Fruit fly (Drosophila melanogaster) whole organism, embryonic: ENCODE results near the gene CG34409.

Source experiments
- Adf1 ChIP-seq: fragments of 200-800 bp; sonication (Bioruptor generic); IDR thresholded peaks from 2 replicates; pipeline ENCODE4 v1.3.6; 2022; ENCODE audit warnings: missing biosample characterization, missing genetic modification characterization
- Atf3 ChIP-seq: fragments of 200-800 bp; sonication (Bioruptor generic); optimal IDR thresholded peaks from 3 replicates; lab custom pipeline; 2016; ENCODE audit warnings: missing biosample characterization, missing genetic modification characterization
- Atf6 ChIP-seq: fragments of 200-800 bp; sonication (Bioruptor generic); IDR thresholded peaks from 2 replicates; pipeline ENCODE4 v1.3.6; 2022; ENCODE audit warnings: missing biosample characterization, missing genetic modification characterization
- CG10321 ChIP-seq: fragments of 200-800 bp; sonication (Bioruptor generic); IDR thresholded peaks from 2 replicates; pipeline ENCODE4 v1.3.6; 2022; ENCODE audit warnings: missing biosample characterization, missing genetic modification characterization
- CG12942 ChIP-seq: fragments of 200-800 bp; sonication (Bioruptor generic); optimal IDR thresholded peaks from 3 replicates; lab custom pipeline; 2016; ENCODE audit warnings: missing biosample characterization, missing genetic modification characterization
- CG17568 ChIP-seq: fragments of 200-800 bp; sonication (Bioruptor generic); optimal IDR thresholded peaks from 2 replicates; lab custom pipeline; 2018; ENCODE audit warnings: missing biosample characterization, mild to moderate bottlenecking, missing genetic modification characterization, moderate library complexity
- CG18011 ChIP-seq: fragments of 200-800 bp; sonication (Bioruptor generic); optimal IDR thresholded peaks from 2 replicates; lab custom pipeline; 2017; ENCODE audit warnings: missing biosample characterization, missing genetic modification characterization, mild to moderate bottlenecking, moderate library complexity, missing genotype
- CG1832 ChIP-seq: fragments of 200-800 bp; sonication (Bioruptor generic); optimal IDR thresholded peaks from 2 replicates; lab custom pipeline; 2017; ENCODE audit warnings: missing biosample characterization, mild to moderate bottlenecking, missing genetic modification characterization, inconsistent platforms
- CG2199 ChIP-seq: fragments of 200-800 bp; sonication (Bioruptor generic); IDR thresholded peaks from 3 replicates; pipeline ENCODE4 v1.3.6; 2022; ENCODE audit warnings: missing biosample characterization, missing genetic modification characterization
- CG2889 ChIP-seq: fragments of 200-800 bp; sonication (Bioruptor generic); IDR thresholded peaks from 3 replicates; pipeline ENCODE4 v1.3.6; 2022; ENCODE audit warnings: missing biosample characterization, missing genetic modification characterization
- CG30403 ChIP-seq: fragments of 200-800 bp; sonication (Bioruptor generic); optimal IDR thresholded peaks from 3 replicates; lab custom pipeline; 2016; ENCODE audit warnings: missing biosample characterization, missing genetic modification characterization
- CG3065 ChIP-seq: fragments of 200-800 bp; sonication (Bioruptor generic); optimal IDR thresholded peaks from 2 replicates; lab custom pipeline; 2016; ENCODE audit warnings: missing biosample characterization, missing genetic modification characterization
- CG31224 ChIP-seq: fragments of 200-800 bp; sonication (Bioruptor generic); IDR thresholded peaks from 2 replicates; pipeline ENCODE4 v1.3.6; 2022; ENCODE audit warnings: missing biosample characterization, missing genetic modification characterization
- CG33213 ChIP-seq: fragments of 200-800 bp; sonication (Bioruptor generic); optimal IDR thresholded peaks from 3 replicates; lab custom pipeline; 2016; ENCODE audit warnings: missing biosample characterization, missing genetic modification characterization
- CG3726 ChIP-seq: fragments of 200-800 bp; sonication (Bioruptor generic); IDR thresholded peaks from 3 replicates; pipeline ENCODE4, ENCODE4 v1.3.6; 2022; ENCODE audit warnings: missing biosample characterization, missing genetic modification characterization
- CG4404 ChIP-seq: fragments of 200-800 bp; sonication (Bioruptor generic); IDR thresholded peaks from 2 replicates; pipeline ENCODE4 v1.3.6; 2022; ENCODE audit warnings: missing biosample characterization, missing genetic modification characterization
- CG5245 ChIP-seq: fragments of 200-800 bp; sonication (Bioruptor generic); optimal IDR thresholded peaks from 3 replicates; lab custom pipeline; 2016; ENCODE audit warnings: missing biosample characterization, missing genetic modification characterization
- CG6254 ChIP-seq: fragments of 200-800 bp; sonication (Bioruptor generic); optimal IDR thresholded peaks from 3 replicates; lab custom pipeline; 2017; ENCODE audit warnings: mild to moderate bottlenecking, missing biosample characterization, missing genetic modification reagents, missing genetic modification characterization
- CG6683 ChIP-seq: fragments of 200-800 bp; sonication (Bioruptor generic); optimal IDR thresholded peaks from 2 replicates; lab custom pipeline; 2017; ENCODE audit warnings: missing biosample characterization, mild to moderate bottlenecking, missing genetic modification characterization, missing genetic modification reagents
- CG6813 ChIP-seq: fragments of 200-800 bp; sonication (Bioruptor generic); optimal IDR thresholded peaks from 2 replicates; lab custom pipeline; 2017; ENCODE audit warnings: missing biosample characterization, missing genetic modification characterization, mild to moderate bottlenecking, moderate library complexity, missing genetic modification reagents
- CG7786 ChIP-seq: fragments of 200-800 bp; sonication (Bioruptor generic); optimal IDR thresholded peaks from 2 replicates; lab custom pipeline; 2016; ENCODE audit warnings: missing biosample characterization, missing genetic modification characterization
- CG7839 ChIP-seq: fragments of 200-800 bp; sonication (Bioruptor generic); optimal IDR thresholded peaks from 3 replicates; lab custom pipeline; 2018; ENCODE audit warnings: missing biosample characterization, mild to moderate bottlenecking, missing genetic modification characterization, moderate library complexity
- CG8290 ChIP-seq, 3 experiments: fragments of 200-800 bp; sonication (Bioruptor generic); optimal IDR thresholded peaks; 2 replicates each; lab custom pipeline; 2016 to 2019; ENCODE audit warnings: missing biosample characterization in 3 of 3, missing genetic modification characterization in 3 of 3, mild to moderate bottlenecking in 2 of 3, moderate library complexity in 1 of 3
- CG8924 ChIP-seq: fragments of 200-800 bp; optimal IDR thresholded peaks from 3 replicates; lab custom pipeline; 2019; ENCODE audit warnings: missing biosample characterization, mild to moderate bottlenecking, missing genetic modification characterization, moderate library complexity
- CG9817 ChIP-seq: fragments of 200-800 bp; sonication (Bioruptor generic); optimal IDR thresholded peaks from 2 replicates; lab custom pipeline; 2018; ENCODE audit warnings: missing biosample characterization, mild to moderate bottlenecking, missing genetic modification characterization, moderate library complexity
- Drgx ChIP-seq: fragments of 200-800 bp; sonication (Bioruptor generic); IDR thresholded peaks from 2 replicates; pipeline ENCODE4 v1.3.6; 2022; ENCODE audit warnings: missing biosample characterization, missing genetic modification characterization
- Fer1 ChIP-seq: fragments of 200-800 bp; sonication (Bioruptor generic); optimal IDR thresholded peaks from 2 replicates; lab custom pipeline; 2017; ENCODE audit warnings: missing biosample characterization, mild to moderate bottlenecking, missing genetic modification characterization
- HLH4C ChIP-seq: fragments of 200-800 bp; sonication (Bioruptor generic); IDR thresholded peaks from 3 replicates; pipeline ENCODE4 v1.3.6; 2022; ENCODE audit warnings: missing biosample characterization, missing genetic modification characterization; ENCODE audit not compliant: partially characterized antibody
- Hsf ChIP-seq: fragments of 200-800 bp; sonication (Bioruptor generic); optimal IDR thresholded peaks from 3 replicates; lab custom pipeline; 2016; ENCODE audit warnings: missing biosample characterization, missing genetic modification characterization
- Lpt ChIP-seq: fragments of >200 bp; optimal IDR thresholded peaks from 2 replicates; lab custom pipeline; 2018; ENCODE audit warnings: missing biosample characterization, missing genetic modification characterization
- Med ChIP-seq: fragments of 200-800 bp; sonication (Bioruptor generic); peaks from one replicate; lab custom pipeline; 2016; ENCODE audit warnings: missing biosample characterization, missing genetic modification characterization, mild to moderate bottlenecking, inconsistent platforms, moderate library complexity
- Nf-YA ChIP-seq: fragments of 200-800 bp; sonication (Bioruptor generic); IDR thresholded peaks from 2 replicates; pipeline ENCODE4 v1.3.6; 2022; ENCODE audit warnings: missing biosample characterization, missing genetic modification characterization
- Rfx ChIP-seq: fragments of 200-800 bp; sonication (Bioruptor generic); IDR thresholded peaks from 2 replicates; pipeline ENCODE4 v1.3.6; 2022; ENCODE audit warnings: missing biosample characterization, missing genetic modification characterization
- Scr ChIP-seq: fragments of 200-800 bp; sonication (Bioruptor generic); IDR thresholded peaks from 2 replicates; pipeline ENCODE4 v1.3.6; 2022; ENCODE audit warnings: missing biosample characterization, missing genetic modification characterization; ENCODE audit not compliant: partially characterized antibody
- Sox100B ChIP-seq: fragments of 200-800 bp; sonication (Bioruptor generic); optimal IDR thresholded peaks from 3 replicates; lab custom pipeline; 2018; ENCODE audit warnings: missing biosample characterization, mild to moderate bottlenecking, missing genetic modification characterization
- chm ChIP-seq: fragments of 200-800 bp; sonication (Bioruptor generic); IDR thresholded peaks from 2 replicates; pipeline ENCODE4 v1.3.6; 2022; ENCODE audit warnings: missing biosample characterization, missing genetic modification characterization
- en ChIP-seq: fragments of 200-800 bp; sonication (Bioruptor generic); optimal IDR thresholded peaks from 2 replicates; lab custom pipeline; 2016; ENCODE audit warnings: missing biosample characterization, missing genetic modification characterization
- esg ChIP-seq: fragments of 200-800 bp; sonication (Bioruptor generic); conservative IDR thresholded peaks from 2 replicates; pipeline ENCODE4 v1.3.6; 2022; ENCODE audit warnings: missing biosample characterization, missing genetic modification characterization
- eve ChIP-seq, 2 experiments: fragments of >200 bp; optimal IDR thresholded peaks; 2 replicates each; lab custom pipeline; 2017; ENCODE audit warnings: missing biosample characterization in 2 of 2, missing genetic modification characterization in 2 of 2
- kni ChIP-seq: fragments of 200-800 bp; sonication (Bioruptor generic); optimal IDR thresholded peaks from 3 replicates; lab custom pipeline; 2017; ENCODE audit warnings: mild to moderate bottlenecking, missing biosample characterization, missing genetic modification reagents, missing genetic modification characterization
- lbe ChIP-seq: fragments of 200-800 bp; sonication (Bioruptor generic); optimal IDR thresholded peaks from 2 replicates; lab custom pipeline; 2016; ENCODE audit warnings: missing biosample characterization, mild to moderate bottlenecking, missing genetic modification characterization
- otp ChIP-seq: fragments of 200-800 bp; sonication (Bioruptor generic); IDR thresholded peaks from 3 replicates; pipeline ENCODE4, ENCODE4 v1.3.6; 2022; ENCODE audit warnings: missing biosample characterization, missing genetic modification characterization
- pho ChIP-seq: fragments of 200-800 bp; sonication (Bioruptor generic); optimal IDR thresholded peaks from 2 replicates; lab custom pipeline; 2016; ENCODE audit warnings: missing biosample characterization, missing genetic modification characterization
- scrt ChIP-seq: fragments of 200-800 bp; sonication (Bioruptor generic); optimal IDR thresholded peaks from 2 replicates; lab custom pipeline; 2018; ENCODE audit warnings: missing biosample characterization, mild to moderate bottlenecking, missing genetic modification characterization, moderate library complexity
- sisA ChIP-seq: fragments of 200-800 bp; sonication (Bioruptor generic); IDR thresholded peaks from 2 replicates; pipeline ENCODE4 v1.3.6; 2022; ENCODE audit warnings: missing biosample characterization, missing genetic modification characterization
- sqz ChIP-seq: fragments of 200-800 bp; sonication (Bioruptor generic); optimal IDR thresholded peaks from 3 replicates; lab custom pipeline; 2018; ENCODE audit warnings: missing biosample characterization, mild to moderate bottlenecking, missing genetic modification characterization
- tll ChIP-seq, 2 experiments: fragments of 200-800 bp in 1 of 2; fragments of >200 bp in 1 of 2; sonication (Bioruptor generic) in 1 of 2; optimal IDR thresholded peaks; 2 replicates each; lab custom pipeline; 2017 to 2019; ENCODE audit warnings: missing biosample characterization in 2 of 2, missing genetic modification characterization in 2 of 2, mild to moderate bottlenecking in 1 of 2, moderate library complexity in 1 of 2
- ttk ChIP-seq: fragments of 200-800 bp; sonication (Bioruptor generic); IDR thresholded peaks from 2 replicates; pipeline ENCODE4 v2.1.2; 2022; ENCODE audit warnings: missing biosample characterization, missing genetic modification characterization
- usp ChIP-seq: fragments of >200 bp; optimal IDR thresholded peaks from 2 replicates; lab custom pipeline; 2017; ENCODE audit warnings: missing biosample characterization, missing genetic modification characterization
- zfh2 ChIP-seq: fragments of 200-800 bp; sonication (Bioruptor generic); optimal IDR thresholded peaks from 2 replicates; lab custom pipeline; 2016; ENCODE audit warnings: missing biosample characterization, missing genetic modification characterization

CG34409 gene

DNA sequence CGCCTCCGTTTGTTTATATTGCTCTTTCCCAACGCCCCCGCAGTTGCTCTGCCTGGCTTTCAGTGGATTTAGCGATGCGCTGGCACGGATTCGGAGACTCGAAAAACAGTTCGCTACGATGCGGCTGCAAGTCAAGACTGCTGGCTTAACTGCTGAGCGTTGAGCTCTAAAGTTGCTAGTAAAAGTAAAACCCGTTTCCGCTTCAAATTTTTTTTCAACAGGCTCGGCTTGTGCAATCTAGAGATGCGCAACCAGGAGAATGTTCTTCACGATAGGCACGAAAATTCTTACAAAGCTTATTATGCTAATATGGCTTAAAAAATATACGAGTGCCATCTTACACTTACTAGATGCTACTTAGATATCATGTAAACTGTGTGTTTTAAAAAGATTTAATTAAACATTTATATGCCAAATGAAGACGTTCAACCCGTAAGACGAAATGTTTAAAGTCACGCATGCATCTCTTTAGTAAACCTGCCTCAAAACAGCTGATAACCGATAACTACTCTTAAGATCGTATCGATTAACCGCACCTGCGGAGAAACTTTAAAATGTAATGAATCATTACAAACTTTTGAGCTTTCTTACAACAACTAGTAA, 1.2 kb upstream of the CG34409 start, which contains the start of gene CG12948 (continued):
- TF ChIP-seq sisA (GFP tag; lab: Robert Waterston, UW), result no peak
- TF ChIP-seq Sox100B (GFP tag; lab: Kevin White, UChicago), result no peak
- peak; percentile 25 for TF ChIP-seq CG5245 (GFP tag; lab: Kevin White, UChicago)
- peak; percentile 72 for TF ChIP-seq CG30403
- TF ChIP-seq pho (GFP tag; lab: Kevin White, UChicago), result peak; percentile 40
- TF ChIP-seq CG18011, result peak; percentile 23
- TF ChIP-seq CG7839 (tag; lab: Kevin White, UChicago), result no peak
- no peak for TF ChIP-seq CG31224 (GFP tag; lab: Robert Waterston, UW)
- no peak for TF ChIP-seq CG1832 (GFP tag; lab: Kevin White, UChicago)
- TF ChIP-seq en (GFP tag; lab: Kevin White, UChicago), result no peak
- TF ChIP-seq CG8290 (GFP tag; optimal IDR thresholded peaks at IDR 0.05; lab: Kevin White, UChicago), result peak; percentile 8
- TF ChIP-seq CG8290 (tag; optimal IDR thresholded peaks at IDR 0.05; lab: Kevin White, UChicago), result no peak
- peak; percentile 26; the same call in 1 of the 2 replicates for TF ChIP-seq Adf1 (GFP tag; lab: Robert Waterston, UW)
- peak; percentile 54 for TF ChIP-seq kni
- TF ChIP-seq CG3726 (GFP tag; lab: Robert Waterston, UW), result no peak
- peak; percentile 63 for TF ChIP-seq Rfx
- TF ChIP-seq otp (GFP tag; lab: Robert Waterston, UW), result no peak
- peak; percentile 30 for TF ChIP-seq CG33213
- peak; percentile 64 for TF ChIP-seq lbe (GFP tag; lab: Kevin White, UChicago)
- TF ChIP-seq sqz (GFP tag; lab: Kevin White, UChicago), result peak; percentile 97
- TF ChIP-seq chm, result no peak
- TF ChIP-seq HLH4C (GFP tag; lab: Robert Waterston, UW), result peak; percentile 79
- no peak for TF ChIP-seq Atf3 (GFP tag; lab: Kevin White, UChicago)
- TF ChIP-seq usp (GFP tag; lab: Kevin White, UChicago), result no peak
- 0 out of 2 replicates have a peak, but pooled peaks have one; percentile 28 for TF ChIP-seq CG4404
- TF ChIP-seq Fer1 (GFP tag; lab: Kevin White, UChicago), result peak; percentile 57
- no peak for TF ChIP-seq Lpt (GFP tag; lab: Kevin White, UChicago)
- peak; percentile 54 for TF ChIP-seq Hsf
- TF ChIP-seq zfh2 (GFP tag; lab: Kevin White, UChicago), result peak; percentile 20
- no peak for TF ChIP-seq CG6683
- TF ChIP-seq CG2889 (GFP tag; lab: Robert Waterston, UW), result no peak
- no peak for TF ChIP-seq ttk
- TF ChIP-seq Med (GFP tag; lab: Kevin White, UChicago), result peak; percentile 91
- TF ChIP-seq eve (GFP tag; optimal IDR thresholded peaks at IDR 0.05; lab: Kevin White, UChicago), result no peak
- no peak for TF ChIP-seq scrt
- no peak for TF ChIP-seq CG3065 (GFP tag; lab: Kevin White, UChicago)
- peak; percentile 54 for TF ChIP-seq CG9817
- TF ChIP-seq Atf6, result peak; percentile 31; the same call in 1 of the 2 replicates
- TF ChIP-seq Scr (GFP tag; lab: Robert Waterston, UW), result peak; percentile 96
- TF ChIP-seq CG2199, result no peak
- no peak for TF ChIP-seq CG10321 (GFP tag; lab: Robert Waterston, UW)
- no peak for TF ChIP-seq tll (GFP tag; optimal IDR thresholded peaks at IDR 0.05; lab: Kevin White, UChicago)
- TF ChIP-seq esg (GFP tag; lab: Robert Waterston, UW), result peak; percentile 42
- peak; percentile 64 for TF ChIP-seq CG8924 (tag; lab: Kevin White, UChicago)
- no peak for TF ChIP-seq CG12942 (GFP tag; lab: Kevin White, UChicago)
- no peak for TF ChIP-seq CG6813
- no peak for TF ChIP-seq CG17568 (GFP tag; lab: Kevin White, UChicago)
- TF ChIP-seq CG6254, result no peak
- no peak for TF ChIP-seq Nf-YA
- TF ChIP-seq CG7786 (GFP tag; lab: Kevin White, UChicago), result peak; percentile 36
- TF ChIP-seq Drgx (GFP tag; lab: Robert Waterston, UW), result 0 out of 2 replicates have a peak, but pooled peaks have one; percentile 19
